Worm (Caenorhabditis elegans) whole organism, L1 larva: Measurements from ENCODE around the gene H41C03.3.

Experiments
- Y116A8C.19 ChIP-seq: sonication (generic microtip); optimal IDR thresholded peaks from 2 replicates; lab custom pipeline; 2016; ENCODE audit warnings: missing compliant biosample characterization, missing genetic modification characterization, borderline replicate concordance
- egl-27 ChIP-seq, 2 experiments: fragments of 150-350 bp in 1 of 2; sonication (generic microtip); optimal IDR thresholded peaks; 3 replicates each; lab custom pipeline; 2017 to 2018; ENCODE audit warnings: missing biosample characterization in 2 of 2, missing genetic modification characterization in 2 of 2, missing genetic modification reagents in 2 of 2
- lin-39 ChIP-seq: fragments of 150-350 bp; optimal IDR thresholded peaks from 2 replicates; lab custom pipeline; 2014; ENCODE audit warnings: missing biosample characterization, missing genetic modification reagents, missing genetic modification characterization
- mdl-1 ChIP-seq, 2 experiments: fragments of 150-350 bp; optimal IDR thresholded peaks; 2 replicates each; lab custom pipeline; 2014 to 2017; ENCODE audit warnings: missing biosample characterization in 2 of 2, missing genetic modification characterization in 2 of 2, inconsistent platforms in 1 of 2
- nhr-20 ChIP-seq: sonication (generic microtip); optimal IDR thresholded peaks from 2 replicates; lab custom pipeline; 2016; ENCODE audit warnings: mild to moderate bottlenecking, missing genetic modification characterization, missing compliant biosample characterization
- nhr-76 ChIP-seq: sonication (generic microtip); optimal IDR thresholded peaks from 2 replicates; lab custom pipeline; 2017; ENCODE audit warnings: missing biosample characterization, missing genetic modification characterization
- pqm-1 ChIP-seq: sonication (generic microtip); optimal IDR thresholded peaks from 3 replicates; lab custom pipeline; 2017; ENCODE audit warnings: missing biosample characterization, missing genetic modification characterization
- unc-62 ChIP-seq: fragments of 150-350 bp; optimal IDR thresholded peaks from 2 replicates; lab custom pipeline; 2014; ENCODE audit warnings: missing biosample characterization, missing genetic modification reagents, missing genetic modification characterization

DNA sequence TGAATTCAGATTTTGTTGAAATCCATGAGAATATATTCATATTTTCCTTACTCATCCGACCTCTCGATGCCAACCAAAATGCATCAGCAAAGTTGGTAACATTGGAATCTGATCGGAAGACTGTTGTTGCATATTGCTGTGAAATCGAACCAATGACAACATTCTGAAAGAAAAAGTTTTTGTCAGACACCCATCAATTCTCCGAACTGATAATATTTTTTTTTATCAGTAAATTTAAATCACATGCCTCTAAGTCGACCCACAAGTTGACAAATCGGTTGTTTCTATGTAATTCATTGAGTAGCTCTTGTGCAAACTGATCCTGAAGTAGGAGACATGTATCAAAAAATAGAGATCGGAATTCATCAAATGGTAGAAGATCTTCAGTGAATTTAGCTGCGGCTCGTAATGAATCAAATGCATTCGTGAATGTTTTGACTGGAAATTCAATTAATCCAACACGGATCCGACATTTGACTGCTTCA, 15.6 kb upstream of the H41C03.3 start, which contains the start of gene col-74:
- no peak for TF ChIP-seq nhr-76 (tag; lab: Kevin White, UChicago)
- no peak for TF ChIP-seq pqm-1 (tag; lab: Kevin White, UChicago)
- no peak for TF ChIP-seq egl-27 (tag; optimal IDR thresholded peaks at IDR 0.05; lab: Kevin White, UChicago)
- TF ChIP-seq nhr-20 (tag; lab: Kevin White, UChicago), result no peak
- no peak for TF ChIP-seq unc-62
- TF ChIP-seq Y116A8C.19, result no peak
- no peak for TF ChIP-seq mdl-1 (tag; optimal IDR thresholded peaks at IDR 0.05; lab: Kevin White, UChicago)
- TF ChIP-seq lin-39 (tag; lab: Kevin White, UChicago), result no peak
